Worm (Caenorhabditis elegans) whole organism, young adult: ENCODE measurements around the gene ama-1.

Experiments
- B0019.2 ChIP-seq: fragments of 200-800 bp; sonication (Bioruptor generic); conservative IDR thresholded peaks from 2 replicates; pipeline ENCODE4 v1.3.6; 2022; ENCODE audit warnings: missing genetic modification reagents, missing genetic modification characterization, missing compliant biosample characterization
- T07F8.4 ChIP-seq: sonication (generic microtip); optimal IDR thresholded peaks from 2 replicates; lab custom pipeline; 2016; ENCODE audit warnings: mild to moderate bottlenecking, missing genetic modification characterization, moderate library complexity, missing compliant biosample characterization
- ztf-26 ChIP-seq: sonication (generic microtip); optimal IDR thresholded peaks from 2 replicates; lab custom pipeline; 2017; ENCODE audit warnings: missing genetic modification characterization, missing compliant biosample characterization

- no peak for TF ChIP-seq T07F8.4 (tag; lab: Kevin White, UChicago)
- no peak for TF ChIP-seq ztf-26
- TF ChIP-seq B0019.2 (GFP tag; lab: Robert Waterston, UW): no peak
These were observed 20.0 kb upstream of the ama-1 start, which contains the start of gene srbc-70 for ce11 chrIV:4227917-4228316.
